Worm (Caenorhabditis elegans) whole organism, L3 larva: ENCODE measurements around the gene Y67A10A.3.

ENCODE experiments used
- R02D3.7 ChIP-seq: fragments of 150-350 bp; optimal IDR thresholded peaks from 2 replicates; lab custom pipeline; 2014; ENCODE audit warnings: missing biosample characterization, missing genetic modification characterization
- ZK546.5 ChIP-seq: sonication (generic microtip); optimal IDR thresholded peaks from 2 replicates; lab custom pipeline; 2017; ENCODE audit warnings: missing biosample characterization, missing genetic modification characterization
- aly-2 ChIP-seq: fragments of 150-350 bp; optimal IDR thresholded peaks from 2 replicates; lab custom pipeline; 2014; ENCODE audit warnings: missing biosample characterization, missing genetic modification characterization
- ama-1 ChIP-seq: fragments of 150-350 bp; optimal IDR thresholded peaks from 2 replicates; lab custom pipeline; 2018
- ceh-16 ChIP-seq: sonication (generic microtip); optimal IDR thresholded peaks from 2 replicates; lab custom pipeline; 2017; ENCODE audit warnings: missing biosample characterization, missing genetic modification characterization
- ceh-28 ChIP-seq: fragments of 150-350 bp; optimal IDR thresholded peaks from 2 replicates; lab custom pipeline; 2014; ENCODE audit warnings: missing biosample characterization, missing genetic modification reagents, missing genetic modification characterization
- ceh-82 ChIP-seq: fragments of 150-350 bp; optimal IDR thresholded peaks from 2 replicates; lab custom pipeline; 2014; ENCODE audit warnings: missing biosample characterization, missing genetic modification characterization
- ceh-9 ChIP-seq: sonication (generic microtip); optimal IDR thresholded peaks from 2 replicates; lab custom pipeline; 2018; ENCODE audit warnings: missing biosample characterization, missing genetic modification characterization
- daf-12 ChIP-seq: fragments of 150-350 bp; optimal IDR thresholded peaks from 2 replicates; lab custom pipeline; 2014; ENCODE audit warnings: missing biosample characterization, missing genetic modification reagents, missing genetic modification characterization
- egl-27 ChIP-seq: sonication (generic microtip); optimal IDR thresholded peaks from 4 replicates; lab custom pipeline; 2017; ENCODE audit warnings: missing biosample characterization, missing genetic modification reagents, missing genetic modification characterization
- elt-1 ChIP-seq: fragments of 150-350 bp; optimal IDR thresholded peaks from 2 replicates; lab custom pipeline; 2014; ENCODE audit warnings: missing biosample characterization, missing genetic modification characterization
- elt-3 ChIP-seq, 3 experiments: fragments of 150-350 bp in 1 of 3; sonication (generic microtip) in 2 of 3; optimal IDR thresholded peaks; 2 replicates in 2 of 3; 4 replicates in 1 of 3; lab custom pipeline; 2014 to 2017; ENCODE audit warnings: missing biosample characterization in 3 of 3, missing genetic modification characterization in 3 of 3
- eor-1 ChIP-seq, 2 experiments: fragments of 150-350 bp; optimal IDR thresholded peaks; 2 replicates each; lab custom pipeline; 2014 to 2018; ENCODE audit warnings: missing biosample characterization in 2 of 2, missing genetic modification characterization in 2 of 2
- fkh-10 ChIP-seq: sonication (generic microtip); optimal IDR thresholded peaks from 2 replicates; lab custom pipeline; 2017; ENCODE audit warnings: missing biosample characterization, missing genetic modification reagents, missing genetic modification characterization
- fos-1 ChIP-seq: fragments of 150-350 bp; optimal IDR thresholded peaks from 2 replicates; lab custom pipeline; 2014; ENCODE audit warnings: missing biosample characterization, missing genetic modification characterization
- hmg-11 ChIP-seq: sonication (generic microtip); optimal IDR thresholded peaks from 2 replicates; lab custom pipeline; 2016; ENCODE audit warnings: missing genetic modification characterization, missing compliant biosample characterization
- lin-15B ChIP-seq: fragments of 150-350 bp; optimal IDR thresholded peaks from 2 replicates; lab custom pipeline; 2014; ENCODE audit warnings: missing biosample characterization, missing genetic modification characterization
- lin-39 ChIP-seq: fragments of 150-350 bp; optimal IDR thresholded peaks from 2 replicates; lab custom pipeline; 2018; ENCODE audit warnings: missing biosample characterization, missing genetic modification reagents, missing genetic modification characterization
- lsy-12 ChIP-seq: sonication (generic microtip); optimal IDR thresholded peaks from 2 replicates; lab custom pipeline; 2016; ENCODE audit warnings: mild to moderate bottlenecking, missing genetic modification characterization, missing compliant biosample characterization
- mml-1 ChIP-seq: fragments of 150-350 bp; sonication (generic microtip); optimal IDR thresholded peaks from 3 replicates; lab custom pipeline; 2014; ENCODE audit warnings: missing biosample characterization, missing genetic modification characterization
- nfya-1 ChIP-seq: sonication (generic microtip); optimal IDR thresholded peaks from 2 replicates; lab custom pipeline; 2017; ENCODE audit warnings: missing genetic modification characterization, mild to moderate bottlenecking, missing compliant biosample characterization, antibody characterized with exemption, moderate library complexity; ENCODE audit not compliant: insufficient read depth
- nhr-11 ChIP-seq: fragments of 150-350 bp; optimal IDR thresholded peaks from 2 replicates; lab custom pipeline; 2014; ENCODE audit warnings: missing biosample characterization, missing genetic modification characterization
- nhr-12 ChIP-seq: fragments of 150-350 bp; optimal IDR thresholded peaks from 2 replicates; lab custom pipeline; 2014; ENCODE audit warnings: missing biosample characterization, missing genetic modification characterization
- nhr-23 ChIP-seq: fragments of 150-350 bp; optimal IDR thresholded peaks from 2 replicates; lab custom pipeline; 2014; ENCODE audit warnings: missing biosample characterization, missing genetic modification reagents, missing genetic modification characterization
- nhr-237 ChIP-seq: fragments of 150-350 bp; optimal IDR thresholded peaks from 2 replicates; lab custom pipeline; 2014; ENCODE audit warnings: missing biosample characterization, missing genetic modification characterization
- nhr-25 ChIP-seq: sonication (generic microtip); optimal IDR thresholded peaks from 2 replicates; lab custom pipeline; 2017; ENCODE audit warnings: missing biosample characterization, missing genetic modification characterization
- nhr-28 ChIP-seq: fragments of 150-350 bp; optimal IDR thresholded peaks from 2 replicates; lab custom pipeline; 2014; ENCODE audit warnings: missing biosample characterization, missing genetic modification characterization
- nhr-43 ChIP-seq: sonication (generic microtip); optimal IDR thresholded peaks from 2 replicates; lab custom pipeline; 2016; ENCODE audit warnings: mild to moderate bottlenecking, missing genetic modification characterization, missing compliant biosample characterization; ENCODE audit not compliant: poor library complexity, severe bottlenecking
- nhr-67 ChIP-seq: fragments of 150-350 bp; optimal IDR thresholded peaks from 2 replicates; lab custom pipeline; 2014; ENCODE audit warnings: missing biosample characterization, missing genetic modification characterization
- nhr-76 ChIP-seq: fragments of 150-350 bp; sonication (generic microtip); optimal IDR thresholded peaks from 5 replicates; lab custom pipeline; 2014; ENCODE audit warnings: missing biosample characterization, missing genetic modification characterization
- nhr-77 ChIP-seq: fragments of 150-350 bp; optimal IDR thresholded peaks from 2 replicates; lab custom pipeline; 2014; ENCODE audit warnings: missing biosample characterization, missing genetic modification characterization
- pha-4 ChIP-seq: fragments of 150-350 bp; optimal IDR thresholded peaks from 2 replicates; lab custom pipeline; 2014; ENCODE audit warnings: missing biosample characterization, missing genetic modification reagents, missing genetic modification characterization
- pqm-1 ChIP-seq: fragments of 150-350 bp; optimal IDR thresholded peaks from 2 replicates; lab custom pipeline; 2017; ENCODE audit warnings: missing biosample characterization, missing genetic modification characterization, inconsistent platforms
- sea-2 ChIP-seq: fragments of 150-350 bp; sonication (generic microtip); optimal IDR thresholded peaks from 4 replicates; lab custom pipeline; 2014; ENCODE audit warnings: missing biosample characterization, missing genetic modification reagents, missing genetic modification characterization
- skn-1 ChIP-seq: fragments of 150-350 bp; optimal IDR thresholded peaks from 2 replicates; lab custom pipeline; 2014; ENCODE audit warnings: missing biosample characterization, missing genetic modification characterization
- snpc-4 ChIP-seq: fragments of 150-350 bp; optimal IDR thresholded peaks from 2 replicates; lab custom pipeline; 2014; ENCODE audit warnings: missing biosample characterization, missing genetic modification characterization
- unc-39 ChIP-seq: sonication (generic microtip); optimal IDR thresholded peaks from 4 replicates; lab custom pipeline; 2017; ENCODE audit warnings: missing biosample characterization, missing genetic modification characterization
- unc-62 ChIP-seq: fragments of 150-350 bp; sonication (generic microtip); optimal IDR thresholded peaks from 4 replicates; lab custom pipeline; 2014; ENCODE audit warnings: missing biosample characterization, missing genetic modification reagents, missing genetic modification characterization
- zag-1 ChIP-seq: fragments of 150-350 bp; optimal IDR thresholded peaks from 2 replicates; lab custom pipeline; 2014; ENCODE audit warnings: missing biosample characterization, missing genetic modification characterization
- ztf-11 ChIP-seq: fragments of 150-350 bp; optimal IDR thresholded peaks from 2 replicates; lab custom pipeline; 2014; ENCODE audit warnings: missing biosample characterization, missing genetic modification characterization

Y67A10A.3 gene

ce11 chrIV:14334359-14334758 lies at the start of gene Y67A10A.3:
TSS of gene Y67A10A.3 (minus strand) at chrIV:14334459.
- no peak for TF ChIP-seq zag-1 (tag; lab: Kevin White, UChicago)
- TF ChIP-seq aly-2 (tag; lab: Kevin White, UChicago): no peak
- no peak for TF ChIP-seq eor-1 (tag; optimal IDR thresholded peaks at IDR 0.05; lab: Kevin White, UChicago)
- TF ChIP-seq ceh-28 (tag; lab: Kevin White, UChicago): no peak
- no peak for TF ChIP-seq R02D3.7
- TF ChIP-seq nhr-25 (tag; lab: Kevin White, UChicago): no peak

- TF ChIP-seq nhr-237 (tag; lab: Kevin White, UChicago): no peak
- TF ChIP-seq ceh-82: no peak
- no peak for TF ChIP-seq lsy-12 (tag; lab: Kevin White, UChicago)
- no peak for TF ChIP-seq fos-1 (tag; lab: Kevin White, UChicago)
- TF ChIP-seq pqm-1: no peak
- TF ChIP-seq nhr-77 (tag; lab: Kevin White, UChicago): no peak
- no peak for TF ChIP-seq lin-15B (tag; lab: Kevin White, UChicago)
- TF ChIP-seq pha-4: no peak
- no peak for TF ChIP-seq egl-27
- TF ChIP-seq nhr-25 (tag; lab: Kevin White, UChicago): no peak
- no peak for TF ChIP-seq elt-1 (tag; lab: Kevin White, UChicago)
- no peak for TF ChIP-seq nhr-43 (tag; lab: Kevin White, UChicago)
- no peak for TF ChIP-seq aly-2 (tag; lab: Kevin White, UChicago)
- no peak for TF ChIP-seq R02D3.7
- no peak for TF ChIP-seq nhr-23 (tag; lab: Kevin White, UChicago)
Measured at ce11 chrIV:14383474-14383873, 49.2 kb upstream of the Y67A10A.3 start, which contains the start of gene paqr-3. TSS of gene paqr-3 (minus strand) at chrIV:14383683.

ce11 chrIV:14379191-14379590 lies 44.9 kb upstream of the Y67A10A.3 start:
- TF ChIP-seq pha-4 (no peak), ceh-28 (tag; lab: Kevin White, UChicago) (no peak), sea-2 (GFP tag; lab: Kevin White, UChicago) (no peak), nhr-77 (tag; lab: Kevin White, UChicago) (no peak), ama-1 (no peak), lin-39 (no peak), ceh-16 (tag; lab: Kevin White, UChicago) (no peak), nhr-43 (tag; lab: Kevin White, UChicago) (no peak), daf-12 (tag; lab: Kevin White, UChicago) (no peak), elt-1 (tag; lab: Kevin White, UChicago) (no peak), lin-15B (tag; lab: Kevin White, UChicago) (no peak), snpc-4 (tag; lab: Kevin White, UChicago) (no peak), unc-62 (GFP tag; lab: Kevin White, UChicago) (no peak), nhr-76 (tag; lab: Kevin White, UChicago) (no peak), nhr-12 (tag; lab: Kevin White, UChicago) (no peak), ZK546.5 (tag; lab: Kevin White, UChicago) (no peak), R02D3.7 (no peak), aly-2 (tag; lab: Kevin White, UChicago) (no peak)

ce11 chrIV:14377850-14378249 lies 43.6 kb upstream of the Y67A10A.3 start:
- TF ChIP-seq nhr-67 (tag; lab: Kevin White, UChicago) (no peak), ceh-82 (no peak), zag-1 (tag; lab: Kevin White, UChicago) (no peak), ztf-11 (tag; lab: Kevin White, UChicago) (no peak), nhr-76 (tag; lab: Kevin White, UChicago) (no peak), nhr-11 (tag; lab: Kevin White, UChicago) (no peak), ZK546.5 (tag; lab: Kevin White, UChicago) (no peak), pqm-1 (no peak), ceh-16 (tag; lab: Kevin White, UChicago) (no peak), nfya-1 (no peak), elt-3 (tag; optimal IDR thresholded peaks at IDR 0.05; lab: Kevin White, UChicago) (no peak)

- no peak for TF ChIP-seq fkh-10 (GFP tag; lab: Kevin White, UChicago)
- TF ChIP-seq hmg-11 (tag; lab: Kevin White, UChicago): no peak
- no peak for TF ChIP-seq nhr-43 (tag; lab: Kevin White, UChicago)
- TF ChIP-seq ceh-82: no peak
- no peak for TF ChIP-seq lin-39
- TF ChIP-seq unc-39 (tag; lab: Kevin White, UChicago): no peak
- no peak for TF ChIP-seq skn-1 (tag; lab: Kevin White, UChicago)
- TF ChIP-seq ceh-9 (tag; lab: Kevin White, UChicago): no peak
- TF ChIP-seq aly-2 (tag; lab: Kevin White, UChicago): no peak
- no peak for TF ChIP-seq unc-62 (GFP tag; lab: Kevin White, UChicago)
- TF ChIP-seq ceh-28 (tag; lab: Kevin White, UChicago): no peak
- no peak for TF ChIP-seq mml-1 (tag; lab: Kevin White, UChicago)
- no peak for TF ChIP-seq nhr-28 (tag; lab: Kevin White, UChicago)
Measured at ce11 chrIV:14377267-14377814, 43.1 kb upstream of the Y67A10A.3 start.
